Fruit fly (Drosophila melanogaster) whole organism, prepupa: ENCODE measurements around the gene CG42784.

Experiments
- Blimp-1 ChIP-seq: fragments of 200-800 bp; sonication (Bioruptor generic); optimal IDR thresholded peaks from 3 replicates; lab custom pipeline; 2017; ENCODE audit warnings: missing biosample characterization, missing genetic modification characterization, mild to moderate bottlenecking, moderate library complexity, missing genetic modification reagents
- CG10631 ChIP-seq: fragments of 200-800 bp; sonication (Bioruptor generic); optimal IDR thresholded peaks from 2 replicates; lab custom pipeline; 2016; ENCODE audit warnings: missing biosample characterization, missing genetic modification characterization
- CG15336 ChIP-seq: fragments of 200-800 bp; sonication (Bioruptor generic); IDR thresholded peaks from 2 replicates; pipeline ENCODE4 v1.3.6; 2022; ENCODE audit warnings: missing biosample characterization, missing genetic modification characterization
- CG1621 ChIP-seq: fragments of 200-800 bp; sonication (Bioruptor generic); optimal IDR thresholded peaks from 3 replicates; lab custom pipeline; 2018; ENCODE audit warnings: missing biosample characterization, mild to moderate bottlenecking, missing genetic modification characterization
- CG8319 ChIP-seq: fragments of 200-800 bp; sonication (Bioruptor generic); optimal IDR thresholded peaks from 3 replicates; lab custom pipeline; 2016; ENCODE audit warnings: missing biosample characterization, missing genetic modification characterization
- Hr39 ChIP-seq: fragments of 200-800 bp; sonication (Bioruptor generic); optimal IDR thresholded peaks from 2 replicates; lab custom pipeline; 2016; ENCODE audit warnings: missing biosample characterization, missing genetic modification characterization
- OdsH ChIP-seq: fragments of 200-800 bp; sonication (Bioruptor generic); optimal IDR thresholded peaks from 3 replicates; lab custom pipeline; 2016; ENCODE audit warnings: missing biosample characterization, missing genetic modification characterization
- Sox14 ChIP-seq: fragments of 200-800 bp; sonication (Bioruptor generic); optimal IDR thresholded peaks from 3 replicates; lab custom pipeline; 2016; ENCODE audit warnings: missing biosample characterization, missing genetic modification characterization
- achi ChIP-seq: fragments of 200-800 bp; sonication (Bioruptor generic); optimal IDR thresholded peaks from 3 replicates; lab custom pipeline; 2016; ENCODE audit warnings: missing biosample characterization, missing genetic modification characterization
- salr ChIP-seq, 2 experiments: fragments of 200-800 bp; sonication (Bioruptor generic); optimal IDR thresholded peaks; 3 replicates each; lab custom pipeline; 2016 to 2018; ENCODE audit warnings: missing biosample characterization in 2 of 2, missing genetic modification characterization in 2 of 2, mild to moderate bottlenecking in 1 of 2
- svp ChIP-seq: fragments of 200-800 bp; sonication (Bioruptor generic); peaks from one replicate; lab custom pipeline; 2016; ENCODE audit warnings: missing biosample characterization, missing genetic modification characterization

dm6 chr2L:13510870-13511867 is 95.9 kb downstream of the CG42784 start:
- TF ChIP-seq CG15336 (GFP tag; lab: Robert Waterston, UW) (no peak), Sox14 (GFP tag; lab: Kevin White, UChicago) (no peak), achi (no peak), CG1621 (tag; lab: Kevin White, UChicago) (no peak), CG8319 (GFP tag; lab: Kevin White, UChicago) (no peak), CG10631 (no peak), OdsH (GFP tag; lab: Kevin White, UChicago) (no peak), svp (GFP tag; lab: Kevin White, UChicago) (no peak), salr (GFP tag; optimal IDR thresholded peaks at IDR 0.05; lab: Kevin White, UChicago) (no peak), Hr39 (no peak), Blimp-1 (GFP tag; lab: Kevin White, UChicago) (no peak)
